Worm (Caenorhabditis elegans) whole organism, L4 larva: ENCODE data around the gene smg-3.

Experiments used
- ama-1 ChIP-seq: fragments of 150-350 bp; optimal IDR thresholded peaks from 2 replicates; lab custom pipeline; 2014; ENCODE audit warnings: inconsistent platforms, mixed read lengths
- egl-27 ChIP-seq: sonication (generic microtip); optimal IDR thresholded peaks from 3 replicates; lab custom pipeline; 2017; ENCODE audit warnings: missing biosample characterization, missing genetic modification reagents, missing genetic modification characterization
- mep-1 ChIP-seq: fragments of 150-350 bp; sonication (generic microtip); optimal IDR thresholded peaks from 3 replicates; lab custom pipeline; 2014; ENCODE audit warnings: missing biosample characterization, missing genetic modification characterization
- nhr-237 ChIP-seq: sonication (generic microtip); optimal IDR thresholded peaks from 2 replicates; lab custom pipeline; 2017; ENCODE audit warnings: missing biosample characterization, missing genetic modification characterization
- nhr-77 ChIP-seq: fragments of 150-350 bp; optimal IDR thresholded peaks from 2 replicates; lab custom pipeline; 2014; ENCODE audit warnings: missing biosample characterization, missing genetic modification characterization
- unc-39 ChIP-seq: sonication (generic microtip); optimal IDR thresholded peaks from 2 replicates; lab custom pipeline; 2017; ENCODE audit warnings: missing biosample characterization, missing genetic modification characterization

ce11 chrIV:6385010-6385409, 12.1 kb upstream of the smg-3 start:
- TF ChIP-seq mep-1 (no peak), nhr-77 (no peak), egl-27 (tag; lab: Kevin White, UChicago) (no peak), ama-1 (lab: Kevin White, UChicago) (no peak), unc-39 (tag; lab: Kevin White, UChicago) (no peak), nhr-237 (tag; lab: Kevin White, UChicago) (no peak)
